Worm (Caenorhabditis elegans) whole organism, L1 larva: ENCODE results near the gene sut-1.
A peak's percentile ranks its signal among the peaks of the same experiment; 100 is the strongest.

Experiments used
- C16A3.4 ChIP-seq: fragments of 150-350 bp; optimal IDR thresholded peaks from 2 replicates; lab custom pipeline; 2014; ENCODE audit warnings: missing biosample characterization, missing genetic modification characterization
- F16B12.6 ChIP-seq: fragments of 150-350 bp; optimal IDR thresholded peaks from 2 replicates; lab custom pipeline; 2014; ENCODE audit warnings: missing biosample characterization, missing genetic modification characterization
- aha-1 ChIP-seq: fragments of 150-350 bp; optimal IDR thresholded peaks from 2 replicates; lab custom pipeline; 2014; ENCODE audit warnings: missing biosample characterization, missing genetic modification characterization
- alr-1 ChIP-seq: fragments of 200-800 bp; sonication (Bioruptor generic); optimal IDR thresholded peaks from 2 replicates; lab custom pipeline; 2018; ENCODE audit warnings: borderline replicate concordance, mild to moderate bottlenecking, missing genetic modification characterization, missing compliant biosample characterization
- ceh-8 ChIP-seq: fragments of 200-800 bp; sonication (Bioruptor generic); optimal IDR thresholded peaks from 2 replicates; lab custom pipeline; 2018; ENCODE audit warnings: mild to moderate bottlenecking, missing genetic modification characterization, moderate library complexity, missing compliant biosample characterization
- ceh-82 ChIP-seq, 3 experiments: fragments of 150-350 bp in 1 of 3; sonication (generic microtip) in 2 of 3; optimal IDR thresholded peaks; 2 replicates each; lab custom pipeline; 2014 to 2017; ENCODE audit warnings: missing biosample characterization in 3 of 3, missing genetic modification characterization in 3 of 3
- ceh-88 ChIP-seq: fragments of 200-800 bp; sonication (Bioruptor generic); IDR thresholded peaks from 2 replicates; pipeline ENCODE4 v1.3.6; 2022; ENCODE audit warnings: missing genetic modification characterization, missing compliant biosample characterization
- ces-1 ChIP-seq: fragments of 150-350 bp; optimal IDR thresholded peaks from 2 replicates; lab custom pipeline; 2014; ENCODE audit warnings: missing biosample characterization, missing genetic modification reagents, missing genetic modification characterization
- efl-1 ChIP-seq, 4 experiments: fragments of 150-350 bp; optimal IDR thresholded peaks in 3 of 4; peaks in 1 of 4; 1 replicate in 1 of 4; 2 replicates in 3 of 4; lab custom pipeline; 2014; ENCODE audit warnings: missing biosample characterization in 2 of 4, missing genetic modification characterization in 2 of 4, missing genetic modification reagents in 2 of 4
- efl-3 ChIP-seq: fragments of 200-800 bp; sonication (Bioruptor generic); optimal IDR thresholded peaks from 2 replicates; lab custom pipeline; 2018; ENCODE audit warnings: mild to moderate bottlenecking, missing genetic modification characterization, missing compliant biosample characterization
- egl-13 ChIP-seq: sonication (generic microtip); optimal IDR thresholded peaks from 2 replicates; lab custom pipeline; 2016; ENCODE audit warnings: missing genotype, missing genetic modification reagents, missing genetic modification characterization, missing compliant biosample characterization
- egl-27 ChIP-seq, 2 experiments: fragments of 150-350 bp in 1 of 2; sonication (generic microtip); optimal IDR thresholded peaks; 3 replicates each; lab custom pipeline; 2017 to 2018; ENCODE audit warnings: missing biosample characterization in 2 of 2, missing genetic modification characterization in 2 of 2, missing genetic modification reagents in 2 of 2
- elt-2 ChIP-seq: sonication (generic microtip); optimal IDR thresholded peaks from 2 replicates; lab custom pipeline; 2016; ENCODE audit warnings: missing genetic modification characterization, mild to moderate bottlenecking, inconsistent platforms, missing compliant biosample characterization, missing genetic modification reagents
- fkh-4 ChIP-seq: sonication (generic microtip); optimal IDR thresholded peaks from 2 replicates; lab custom pipeline; 2016; ENCODE audit warnings: missing compliant biosample characterization, missing genetic modification characterization, borderline replicate concordance
- hpl-2 ChIP-seq: fragments of 150-350 bp; optimal IDR thresholded peaks from 2 replicates; lab custom pipeline; 2014; ENCODE audit warnings: missing biosample characterization, missing genetic modification reagents, missing genetic modification characterization
- jun-1 ChIP-seq: fragments of 150-350 bp; optimal IDR thresholded peaks from 2 replicates; lab custom pipeline; 2014; ENCODE audit warnings: missing biosample characterization, missing genetic modification reagents, missing genetic modification characterization
- lin-15B ChIP-seq: fragments of 150-350 bp; sonication (generic microtip); optimal IDR thresholded peaks from 3 replicates; lab custom pipeline; 2014; ENCODE audit warnings: missing biosample characterization, missing genetic modification characterization
- lin-35 ChIP-seq, 2 experiments: fragments of 150-350 bp; optimal IDR thresholded peaks; 2 replicates each; lab custom pipeline; 2014; ENCODE audit warnings: missing biosample characterization in 2 of 2, missing genetic modification characterization in 2 of 2, missing genetic modification reagents in 2 of 2
- lsy-2 ChIP-seq, 2 experiments: fragments of 150-350 bp; optimal IDR thresholded peaks; 2 replicates each; lab custom pipeline; 2014; ENCODE audit warnings: missing biosample characterization in 2 of 2, missing genetic modification characterization in 2 of 2
- mab-9 ChIP-seq: fragments of 200-800 bp; sonication (Bioruptor generic); IDR thresholded peaks from 2 replicates; pipeline ENCODE4 v1.3.6; 2022; ENCODE audit warnings: missing genetic modification reagents, missing genetic modification characterization, missing compliant biosample characterization
- mdl-1 ChIP-seq, 2 experiments: fragments of 150-350 bp; optimal IDR thresholded peaks; 2 replicates each; lab custom pipeline; 2014 to 2017; ENCODE audit warnings: missing biosample characterization in 2 of 2, missing genetic modification characterization in 2 of 2, inconsistent platforms in 1 of 2
- mep-1 ChIP-seq: fragments of 150-350 bp; optimal IDR thresholded peaks from 2 replicates; lab custom pipeline; 2014; ENCODE audit warnings: missing biosample characterization, missing genetic modification characterization
- nhr-20 ChIP-seq: sonication (generic microtip); optimal IDR thresholded peaks from 2 replicates; lab custom pipeline; 2016; ENCODE audit warnings: mild to moderate bottlenecking, missing genetic modification characterization, missing compliant biosample characterization
- nhr-90 ChIP-seq: sonication (generic microtip); optimal IDR thresholded peaks from 2 replicates; lab custom pipeline; 2016; ENCODE audit warnings: mild to moderate bottlenecking, missing genetic modification characterization, missing compliant biosample characterization; ENCODE audit not compliant: poor library complexity
- pax-3 ChIP-seq: fragments of 200-800 bp; sonication (Bioruptor generic); optimal IDR thresholded peaks from 2 replicates; lab custom pipeline; 2018; ENCODE audit warnings: mild to moderate bottlenecking, missing genetic modification characterization, moderate library complexity, missing compliant biosample characterization
- pqm-1 ChIP-seq: sonication (generic microtip); optimal IDR thresholded peaks from 3 replicates; lab custom pipeline; 2017; ENCODE audit warnings: missing biosample characterization, missing genetic modification characterization
- tbx-2 ChIP-seq: sonication (generic microtip); optimal IDR thresholded peaks from 2 replicates; lab custom pipeline; 2016; ENCODE audit warnings: missing genetic modification characterization, missing compliant biosample characterization
- tlp-1 ChIP-seq: fragments of 150-350 bp; optimal IDR thresholded peaks from 2 replicates; lab custom pipeline; 2014; ENCODE audit warnings: missing biosample characterization, missing genetic modification characterization
- unc-30 ChIP-seq: sonication (generic microtip); optimal IDR thresholded peaks from 2 replicates; lab custom pipeline; 2017; ENCODE audit warnings: missing biosample characterization, missing genetic modification characterization
- zip-4 ChIP-seq: fragments of 200-800 bp; sonication (Bioruptor generic); optimal IDR thresholded peaks from 2 replicates; lab custom pipeline; 2018; ENCODE audit warnings: mild to moderate bottlenecking, missing genetic modification characterization, moderate library complexity, missing compliant biosample characterization

sut-1 gene

DNA sequence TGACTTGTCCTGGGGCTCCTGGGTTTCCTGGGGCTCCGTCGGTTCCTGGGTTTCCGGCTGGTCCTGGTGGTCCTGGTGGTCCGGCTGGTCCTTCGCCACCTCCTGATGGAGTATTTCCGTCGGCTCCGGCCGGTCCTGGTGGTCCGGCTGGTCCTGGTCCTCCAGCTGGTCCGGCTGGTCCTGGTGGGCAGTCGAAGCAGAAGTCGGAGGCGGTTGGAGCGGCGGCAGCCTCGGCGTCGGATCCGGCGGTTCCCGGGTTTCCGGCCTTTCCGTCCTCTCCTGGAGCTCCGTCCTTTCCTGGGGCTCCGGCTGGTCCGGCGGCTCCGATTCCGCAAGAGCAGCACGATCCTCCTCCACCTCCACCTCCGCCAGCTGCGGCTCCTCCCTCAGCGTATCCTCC lies 17.8 kb downstream of the sut-1 start:
- TF ChIP-seq ceh-8 (GFP tag; lab: Kevin White, UChicago) (peak; percentile 71), hpl-2 (no peak)
- TF ChIP-seq, all 84 proteins: peak for 1

- no peak for TF ChIP-seq efl-1 (optimal IDR thresholded peaks at IDR 0.05; lab: Kevin White, UChicago)
- peak in 1 of 2 experiments; percentile 9 for TF ChIP-seq efl-1 (GFP tag; optimal IDR thresholded peaks at IDR 0.05 in 1 of 2; lab: Kevin White, UChicago)
- TF ChIP-seq alr-1, result no peak
- no peak for TF ChIP-seq ceh-82 (tag; optimal IDR thresholded peaks at IDR 0.05; lab: Kevin White, UChicago)
- TF ChIP-seq lin-15B (tag; lab: Kevin White, UChicago), result no peak
Observed at ce11 chrII:1104409-1104808, 18.7 kb downstream of the sut-1 start, which contains the start of gene T13B5.9. Gene T13B5.9, minus strand, starts transcription at chrII:1104509.

DNA sequence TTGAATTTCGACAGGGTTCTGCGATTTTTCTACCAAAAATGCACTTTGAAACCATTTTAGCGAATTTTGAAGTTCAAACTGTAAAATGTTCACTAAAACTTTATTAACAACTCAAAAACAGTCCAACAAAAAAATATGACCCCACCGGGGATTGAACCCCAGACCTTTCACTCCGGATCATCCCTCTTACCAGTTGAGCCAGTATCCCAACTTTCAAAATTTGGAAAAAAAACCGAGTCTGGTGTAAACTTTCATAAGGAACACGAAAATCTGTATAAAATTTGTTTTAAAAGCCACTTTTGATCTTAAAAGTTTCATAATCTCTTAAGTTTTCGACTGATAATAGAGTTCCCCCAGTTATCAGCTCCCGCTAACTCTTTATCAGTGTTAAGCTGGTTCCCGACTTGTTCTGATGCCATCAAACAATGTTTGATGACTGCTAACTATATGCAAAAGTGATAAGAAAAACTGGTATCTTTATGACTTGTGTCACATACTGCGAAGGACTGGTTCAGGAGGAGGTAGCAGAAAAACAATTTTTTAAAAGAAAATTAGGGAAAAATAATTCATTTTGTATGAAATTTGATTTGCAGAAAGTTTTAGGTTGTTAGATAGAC lies 19.5 kb downstream of the sut-1 start:
- TF ChIP-seq fkh-4 (tag; lab: Kevin White, UChicago) (no peak), jun-1 (tag; lab: Kevin White, UChicago) (peak; percentile 91), tlp-1 (tag; lab: Kevin White, UChicago) (peak; percentile 85), nhr-90 (tag; lab: Kevin White, UChicago) (peak; percentile 12), pax-3 (peak; percentile 29), egl-27 (tag; optimal IDR thresholded peaks at IDR 0.05; lab: Kevin White, UChicago) (no peak), elt-2 (tag; lab: Kevin White, UChicago) (peak; percentile 100), unc-30 (tag; lab: Kevin White, UChicago) (no peak), mdl-1 (tag; optimal IDR thresholded peaks at IDR 0.05; lab: Kevin White, UChicago) (peak in 1 of 2 experiments; percentile 31), efl-1 (optimal IDR thresholded peaks at IDR 0.05; lab: Kevin White, UChicago) (no peak), efl-1 (GFP tag; optimal IDR thresholded peaks at IDR 0.05 in 1 of 2; lab: Kevin White, UChicago) (peak in 1 of 2 experiments; percentile 76), pqm-1 (tag; lab: Kevin White, UChicago) (peak; percentile 99), tbx-2 (tag; lab: Kevin White, UChicago) (no peak), egl-13 (tag; lab: Kevin White, UChicago) (peak; percentile 27), nhr-20 (tag; lab: Kevin White, UChicago) (peak; percentile 43), lin-35 (GFP tag; optimal IDR thresholded peaks at IDR 0.05; lab: Kevin White, UChicago) (peak in 1 of 2 experiments; percentile 58), lsy-2 (tag; optimal IDR thresholded peaks at IDR 0.05; lab: Kevin White, UChicago) (peak in 1 of 2 experiments; percentile 18)

- TF ChIP-seq zip-4 (GFP tag; lab: Kevin White, UChicago), result no peak
- no peak for TF ChIP-seq tbx-2 (tag; lab: Kevin White, UChicago)
- TF ChIP-seq F16B12.6, result no peak
- TF ChIP-seq efl-3 (GFP tag; lab: Kevin White, UChicago), result no peak
- no peak for TF ChIP-seq mab-9 (GFP tag; lab: Robert Waterston, UW)
- no peak for TF ChIP-seq aha-1
- no peak for TF ChIP-seq egl-13 (tag; lab: Kevin White, UChicago)
- no peak for TF ChIP-seq ces-1 (GFP tag; lab: Kevin White, UChicago)
- no peak for TF ChIP-seq ceh-88 (GFP tag; lab: Robert Waterston, UW)
- TF ChIP-seq ceh-82 (tag; optimal IDR thresholded peaks at IDR 0.05; lab: Kevin White, UChicago), result no peak
Observed at ce11 chrII:1102209-1102608, 20.9 kb downstream of the sut-1 start.

DNA sequence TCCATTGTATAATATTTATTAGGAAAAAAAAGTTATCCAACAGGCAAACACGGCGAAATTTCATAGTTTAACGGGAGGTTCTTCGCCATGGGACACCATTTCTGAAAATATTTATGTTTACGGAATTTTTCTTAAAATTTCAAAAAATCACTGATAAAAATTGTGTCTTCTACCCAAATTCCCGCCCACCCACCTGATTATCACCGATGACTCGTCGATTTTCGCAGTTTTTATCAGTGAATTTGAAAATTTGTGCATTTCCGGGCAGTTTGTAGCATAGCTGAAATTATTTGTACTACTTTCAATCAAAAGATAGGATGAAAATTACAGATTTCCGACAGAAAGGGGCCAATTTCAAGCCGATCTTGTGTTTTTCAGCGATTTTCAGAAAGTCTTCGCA lies 21.7 kb downstream of the sut-1 start:
- TF ChIP-seq elt-2 (tag; lab: Kevin White, UChicago) (peak; percentile 94), jun-1 (tag; lab: Kevin White, UChicago) (peak; percentile 12), efl-1 (optimal IDR thresholded peaks at IDR 0.05; lab: Kevin White, UChicago) (no peak), efl-1 (GFP tag; optimal IDR thresholded peaks at IDR 0.05 in 1 of 2; lab: Kevin White, UChicago) (peak in 1 of 2 experiments; percentile 56), C16A3.4 (tag; lab: Kevin White, UChicago) (no peak), pqm-1 (tag; lab: Kevin White, UChicago) (peak; percentile 33), mep-1 (no peak)
